Worm (Caenorhabditis elegans) whole organism, L4/young adult: Measurements from ENCODE around the gene spsb-1.

ENCODE experiments used
- W03F9.2 ChIP-seq: fragments of 150-350 bp; optimal IDR thresholded peaks from 2 replicates; lab custom pipeline; 2014; ENCODE audit warnings: missing biosample characterization, missing genetic modification characterization
- dao-5 ChIP-seq: sonication (generic microtip); optimal IDR thresholded peaks from 2 replicates; lab custom pipeline; 2016; ENCODE audit warnings: missing genotype, missing genetic modification characterization, moderate library complexity, missing compliant biosample characterization
- him-1 ChIP-seq: sonication (generic microtip); optimal IDR thresholded peaks from 2 replicates; lab custom pipeline; 2016; ENCODE audit warnings: missing genotype, missing genetic modification reagents, missing genetic modification characterization, missing compliant biosample characterization

DNA sequence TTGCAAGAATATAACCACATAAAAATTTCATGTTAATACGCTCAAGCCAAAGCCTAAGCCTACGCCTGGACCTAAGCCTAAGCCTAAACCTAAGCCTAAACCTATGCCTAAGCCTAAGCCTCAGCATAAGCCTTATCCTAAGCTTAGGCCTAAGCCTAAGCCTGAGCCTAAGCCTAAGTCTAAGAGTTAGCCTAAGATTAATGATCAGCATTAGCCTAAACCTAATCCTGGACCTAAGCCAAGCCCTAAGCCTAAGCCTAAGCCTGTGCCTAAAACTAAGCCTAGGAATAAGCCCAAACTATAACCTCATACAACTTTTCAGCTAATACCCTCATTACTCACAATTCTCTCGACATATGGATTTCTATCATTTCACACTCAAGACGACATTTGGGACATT, 38.2 kb upstream of the spsb-1 start:
- no peak for TF ChIP-seq dao-5 (tag; lab: Kevin White, UChicago)
- TF ChIP-seq W03F9.2 (tag; lab: Kevin White, UChicago): no peak
- no peak for TF ChIP-seq him-1
